Worm (Caenorhabditis elegans) whole organism, L4 larva: ENCODE measurements around the gene srt-68.

Experiments used
- D1046.2 ChIP-seq: fragments of 200-800 bp; sonication (Bioruptor generic); IDR thresholded peaks from 2 replicates; pipeline ENCODE4 v1.3.6; 2022; ENCODE audit warnings: missing genetic modification characterization, missing compliant biosample characterization
- F44E2.7 ChIP-seq: fragments of 200-800 bp; sonication (Bioruptor generic); IDR thresholded peaks from 2 replicates; pipeline ENCODE4 v2.1.2; 2022; ENCODE audit warnings: missing genetic modification characterization, missing compliant biosample characterization
- F49E8.2 ChIP-seq: sonication (generic microtip); optimal IDR thresholded peaks from 2 replicates; lab custom pipeline; 2016; ENCODE audit warnings: missing compliant biosample characterization, mild to moderate bottlenecking, missing genetic modification characterization, borderline replicate concordance
- T26A8.4 ChIP-seq: fragments of 200-800 bp; sonication (Bioruptor generic); IDR thresholded peaks from 2 replicates; pipeline ENCODE4 v1.3.6; 2022; ENCODE audit warnings: missing genetic modification characterization, missing compliant biosample characterization
- Y5F2A.4 ChIP-seq: fragments of 200-800 bp; sonication (Bioruptor generic); optimal IDR thresholded peaks from 2 replicates; lab custom pipeline; 2018; ENCODE audit warnings: mild to moderate bottlenecking, missing genetic modification characterization, missing compliant biosample characterization
- Y75B8A.6 ChIP-seq: fragments of 200-800 bp; sonication (Bioruptor generic); IDR thresholded peaks from 2 replicates; pipeline ENCODE4 v1.3.6; 2022; ENCODE audit warnings: missing genetic modification reagents, missing genetic modification characterization, missing compliant biosample characterization
- ZK546.5 ChIP-seq, 2 experiments: sonication (generic microtip); optimal IDR thresholded peaks; 2 replicates each; lab custom pipeline; 2017; ENCODE audit warnings: missing biosample characterization in 2 of 2, missing genetic modification characterization in 2 of 2
- aha-1 ChIP-seq: fragments of 150-350 bp; peaks from one replicate; lab custom pipeline; 2014; ENCODE audit warnings: missing biosample characterization, missing genetic modification characterization
- attf-4 ChIP-seq: sonication (generic microtip); optimal IDR thresholded peaks from 3 replicates; lab custom pipeline; 2017; ENCODE audit warnings: missing biosample characterization, missing genetic modification characterization
- ceh-20 ChIP-seq: fragments of 200-800 bp; sonication (Bioruptor generic); IDR thresholded peaks from 2 replicates; pipeline ENCODE4 v1.3.6; 2022; ENCODE audit warnings: missing genetic modification reagents, missing genetic modification characterization, missing compliant biosample characterization
- ceh-28 ChIP-seq: fragments of 150-350 bp; optimal IDR thresholded peaks from 2 replicates; lab custom pipeline; 2014; ENCODE audit warnings: missing biosample characterization, missing genetic modification reagents, missing genetic modification characterization
- ceh-32 ChIP-seq: sonication (generic microtip); optimal IDR thresholded peaks from 2 replicates; lab custom pipeline; 2016; ENCODE audit warnings: mild to moderate bottlenecking, missing genetic modification characterization, missing compliant biosample characterization; ENCODE audit not compliant: poor library complexity
- ctbp-1 ChIP-seq: fragments of 200-800 bp; sonication (Bioruptor generic); IDR thresholded peaks from 2 replicates; pipeline ENCODE4 v1.3.6; 2022; ENCODE audit warnings: missing genetic modification reagents, missing genetic modification characterization, missing compliant biosample characterization
- daf-16 ChIP-seq, 3 experiments: sonication (generic microtip); optimal IDR thresholded peaks; 2 replicates each; lab custom pipeline; 2016 to 2017; ENCODE audit warnings: missing genetic modification characterization in 3 of 3, missing genetic modification reagents in 3 of 3, mild to moderate bottlenecking in 2 of 3, missing compliant biosample characterization in 2 of 3, missing biosample characterization in 1 of 3, moderate library complexity in 1 of 3
- dmd-6 ChIP-seq: fragments of 200-800 bp; sonication (Bioruptor generic); IDR thresholded peaks from 2 replicates; pipeline ENCODE4 v1.3.6; 2022; ENCODE audit warnings: missing genetic modification reagents, missing genetic modification characterization, missing compliant biosample characterization
- dmd-8 ChIP-seq: fragments of 200-800 bp; sonication (Bioruptor generic); IDR thresholded peaks from 2 replicates; pipeline ENCODE4 v1.3.6; 2022; ENCODE audit warnings: missing genetic modification characterization, missing compliant biosample characterization
- dpl-1 ChIP-seq: fragments of 150-350 bp; optimal IDR thresholded peaks from 2 replicates; lab custom pipeline; 2014; ENCODE audit warnings: missing biosample characterization, missing genetic modification reagents, missing genetic modification characterization
- fkh-10 ChIP-seq: fragments of 150-350 bp; optimal IDR thresholded peaks from 2 replicates; lab custom pipeline; 2014; ENCODE audit warnings: missing biosample characterization, missing genetic modification reagents, missing genetic modification characterization
- hlh-30 ChIP-seq: sonication (generic microtip); optimal IDR thresholded peaks from 2 replicates; lab custom pipeline; 2017; ENCODE audit warnings: antibody characterized with exemption, mild to moderate bottlenecking, missing genetic modification characterization, missing compliant biosample characterization; ENCODE audit not compliant: insufficient read depth
- hmg-1.1 ChIP-seq: fragments of 200-800 bp; sonication (Bioruptor generic); IDR thresholded peaks from 2 replicates; pipeline ENCODE4 v1.3.6; 2022; ENCODE audit warnings: missing genetic modification reagents, missing genetic modification characterization, missing compliant biosample characterization
- lin-15B ChIP-seq: fragments of 150-350 bp; sonication (generic microtip); optimal IDR thresholded peaks from 3 replicates; lab custom pipeline; 2014; ENCODE audit warnings: missing biosample characterization, missing genetic modification characterization
- lin-38 ChIP-seq: fragments of 200-800 bp; sonication (Bioruptor generic); IDR thresholded peaks from 2 replicates; pipeline ENCODE4 v1.3.6; 2022; ENCODE audit warnings: missing genetic modification reagents, missing genetic modification characterization, missing compliant biosample characterization
- lin-39 ChIP-seq: fragments of 150-350 bp; optimal IDR thresholded peaks from 2 replicates; lab custom pipeline; 2014; ENCODE audit warnings: missing biosample characterization, missing genetic modification reagents, missing genetic modification characterization
- lsy-2 ChIP-seq, 2 experiments: fragments of 150-350 bp in 1 of 2; sonication (generic microtip) in 1 of 2; optimal IDR thresholded peaks; 2 replicates each; lab custom pipeline; 2014 to 2017; ENCODE audit warnings: missing biosample characterization in 2 of 2, missing genetic modification characterization in 2 of 2
- madf-5 ChIP-seq, 2 experiments: fragments of 200-800 bp; sonication (Bioruptor generic); IDR thresholded peaks; 2 replicates each; pipeline ENCODE4 v1.3.6; 2022; ENCODE audit warnings: missing compliant biosample characterization in 2 of 2, missing genetic modification characterization in 2 of 2
- mdl-1 ChIP-seq, 2 experiments: fragments of 150-350 bp in 1 of 2; sonication (generic microtip) in 1 of 2; optimal IDR thresholded peaks; 2 replicates each; lab custom pipeline; 2014 to 2017; ENCODE audit warnings: missing biosample characterization in 2 of 2, missing genetic modification characterization in 2 of 2
- mep-1 ChIP-seq: fragments of 150-350 bp; sonication (generic microtip); optimal IDR thresholded peaks from 3 replicates; lab custom pipeline; 2014; ENCODE audit warnings: missing biosample characterization, missing genetic modification characterization
- mxl-2 ChIP-seq: fragments of 200-800 bp; sonication (Bioruptor generic); conservative IDR thresholded peaks from 2 replicates; pipeline ENCODE4 v1.3.6; 2022; ENCODE audit warnings: missing genetic modification reagents, missing genetic modification characterization, missing compliant biosample characterization
- nhr-11 ChIP-seq: fragments of 150-350 bp; optimal IDR thresholded peaks from 2 replicates; lab custom pipeline; 2014; ENCODE audit warnings: missing biosample characterization, missing genetic modification characterization
- nhr-237 ChIP-seq: sonication (generic microtip); optimal IDR thresholded peaks from 2 replicates; lab custom pipeline; 2017; ENCODE audit warnings: missing biosample characterization, missing genetic modification characterization
- nhr-28 ChIP-seq: fragments of 150-350 bp; optimal IDR thresholded peaks from 2 replicates; lab custom pipeline; 2014; ENCODE audit warnings: missing biosample characterization, missing genetic modification characterization
- nhr-6 ChIP-seq: fragments of 150-350 bp; optimal IDR thresholded peaks from 2 replicates; lab custom pipeline; 2014; ENCODE audit warnings: missing biosample characterization, missing genetic modification characterization
- nhr-77 ChIP-seq: fragments of 150-350 bp; optimal IDR thresholded peaks from 2 replicates; lab custom pipeline; 2014; ENCODE audit warnings: missing biosample characterization, missing genetic modification characterization
- pqm-1 ChIP-seq: sonication (generic microtip); optimal IDR thresholded peaks from 2 replicates; lab custom pipeline; 2017; ENCODE audit warnings: missing biosample characterization, missing genetic modification characterization
- rbr-2 ChIP-seq: sonication (generic microtip); optimal IDR thresholded peaks from 2 replicates; lab custom pipeline; 2016; ENCODE audit warnings: missing genotype, missing genetic modification characterization, missing compliant biosample characterization
- sdz-12 ChIP-seq: fragments of 200-800 bp; sonication (Bioruptor generic); optimal IDR thresholded peaks from 2 replicates; lab custom pipeline; 2018; ENCODE audit warnings: mild to moderate bottlenecking, missing genetic modification characterization, missing compliant biosample characterization
- snpc-4 ChIP-seq: fragments of 150-350 bp; optimal IDR thresholded peaks from 2 replicates; lab custom pipeline; 2014; ENCODE audit warnings: missing biosample characterization, missing genetic modification characterization
- spr-1 ChIP-seq: sonication (generic microtip); optimal IDR thresholded peaks from 2 replicates; lab custom pipeline; 2016; ENCODE audit warnings: mild to moderate bottlenecking, missing genetic modification characterization, missing compliant biosample characterization
- spr-3 ChIP-seq: fragments of 200-800 bp; sonication (Bioruptor generic); optimal IDR thresholded peaks from 2 replicates; lab custom pipeline; 2018; ENCODE audit warnings: mild to moderate bottlenecking, missing genetic modification characterization, missing compliant biosample characterization
- unc-62 ChIP-seq, 3 experiments: fragments of 150-350 bp in 1 of 3; sonication (generic microtip); optimal IDR thresholded peaks in 2 of 3; peaks in 1 of 3; 1 replicate in 1 of 3; 2 replicates in 2 of 3; lab custom pipeline; 2014 to 2017; ENCODE audit warnings: missing biosample characterization in 3 of 3, missing genetic modification characterization in 3 of 3, missing genetic modification reagents in 3 of 3, missing genotype in 1 of 3
- zag-1 ChIP-seq: fragments of 150-350 bp; optimal IDR thresholded peaks from 2 replicates; lab custom pipeline; 2014; ENCODE audit warnings: missing biosample characterization, missing genetic modification characterization
- zfp-2 ChIP-seq: sonication (generic microtip); optimal IDR thresholded peaks from 2 replicates; lab custom pipeline; 2016; ENCODE audit warnings: mild to moderate bottlenecking, missing genetic modification characterization, missing compliant biosample characterization
- zip-11 ChIP-seq: fragments of 200-800 bp; sonication (Bioruptor generic); IDR thresholded peaks from 2 replicates; pipeline ENCODE4 v1.3.6; 2022; ENCODE audit warnings: missing genetic modification characterization, missing compliant biosample characterization

Gene srt-68

DNA sequence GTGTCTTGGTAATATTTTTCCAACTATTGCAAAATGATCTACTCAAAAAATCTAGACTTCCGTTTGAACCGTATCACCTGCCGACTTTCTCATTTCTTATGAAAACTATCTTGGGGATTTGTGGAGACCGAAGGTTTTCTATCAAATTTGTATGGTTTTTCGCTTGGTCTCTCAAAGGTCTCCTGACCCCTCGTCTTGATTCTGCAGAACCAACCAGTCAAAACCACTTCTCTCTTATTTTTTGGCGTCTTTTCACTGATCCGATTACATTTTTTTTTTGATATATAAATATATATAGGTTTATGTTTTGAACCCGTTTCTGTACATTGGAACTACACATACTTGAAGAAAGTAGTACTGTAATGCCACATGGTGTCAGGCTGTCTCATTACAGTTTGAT is 26.3 kb downstream of the srt-68 start:
- TF ChIP-seq ceh-20 (GFP tag; lab: Robert Waterston, UW), result no peak
- TF ChIP-seq T26A8.4 (GFP tag; lab: Robert Waterston, UW), result no peak
- peak in 1 of 2 experiments; percentile 3 for TF ChIP-seq mdl-1 (tag; optimal IDR thresholded peaks at IDR 0.05; lab: Kevin White, UChicago)
- TF ChIP-seq, all 104 proteins: peak for 1

DNA sequence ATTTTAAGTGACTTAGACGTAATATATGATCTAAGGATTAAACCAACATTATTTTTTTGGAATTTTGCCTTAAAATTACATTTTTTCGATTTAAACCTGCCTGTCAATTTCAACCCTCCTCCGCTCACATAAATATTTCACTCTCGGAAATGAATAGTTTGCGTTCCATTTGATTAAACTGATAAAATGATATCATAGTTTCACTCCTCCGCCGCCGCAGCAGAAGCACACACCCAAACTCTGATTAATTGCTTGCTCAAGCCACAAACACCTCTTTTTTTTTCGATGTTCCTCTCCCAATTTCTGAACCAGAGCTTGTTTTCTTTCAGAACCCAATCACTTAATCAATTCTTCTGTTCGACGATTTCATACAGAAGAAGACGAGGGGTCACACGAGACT is 28.9 kb downstream of the srt-68 start, which contains the start of gene Y49G5B.1:
Gene Y49G5B.1, plus strand, starts transcription at position 324 of the 400 bp plus-strand sequence.
- TF ChIP-seq nhr-77 (tag; lab: Kevin White, UChicago), result no peak
- TF ChIP-seq spr-3, result no peak
- peak; percentile 49 for TF ChIP-seq dmd-6 (GFP tag; lab: Robert Waterston, UW)
- TF ChIP-seq F49E8.2 (tag; lab: Kevin White, UChicago), result no peak
- TF ChIP-seq aha-1 (tag; lab: Kevin White, UChicago), result peak; percentile 87
- no peak for TF ChIP-seq Y75B8A.6
- no peak for TF ChIP-seq ctbp-1
- peak; percentile 6 for TF ChIP-seq pqm-1
- no peak for TF ChIP-seq nhr-237 (tag; lab: Kevin White, UChicago)
- no peak for TF ChIP-seq attf-4 (tag; lab: Kevin White, UChicago)
- no peak for TF ChIP-seq nhr-11 (tag; lab: Kevin White, UChicago)
- peak; percentile 6 for TF ChIP-seq nhr-28 (tag; lab: Kevin White, UChicago)
- no peak for TF ChIP-seq lin-39
- TF ChIP-seq mxl-2, result no peak
- no peak for TF ChIP-seq ceh-32
- TF ChIP-seq ceh-28 (tag; lab: Kevin White, UChicago), result no peak
- TF ChIP-seq, all 104 proteins: peak for 4

DNA sequence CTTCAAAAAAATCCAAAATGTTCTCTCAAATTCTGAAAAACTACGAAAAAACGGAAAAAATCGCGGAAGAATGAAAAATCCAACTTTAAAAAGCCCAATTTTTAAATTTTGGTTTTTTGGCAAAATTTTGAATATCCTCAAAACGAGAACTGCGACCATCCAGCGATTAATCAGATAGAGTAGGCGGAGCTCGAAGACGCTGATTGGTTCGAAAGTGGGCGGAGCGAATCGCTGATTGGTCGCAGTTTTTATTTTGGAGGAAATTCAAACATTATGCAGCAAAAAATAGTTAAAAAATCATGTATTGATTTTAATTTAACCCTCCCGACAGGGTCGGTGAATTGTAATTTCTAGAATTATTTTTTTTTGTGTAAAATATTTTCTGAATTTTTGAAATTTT is 38.2 kb downstream of the srt-68 start:
- TF ChIP-seq fkh-10, result no peak
- no peak for TF ChIP-seq F49E8.2 (tag; lab: Kevin White, UChicago)
- TF ChIP-seq snpc-4, result no peak
- no peak for TF ChIP-seq dmd-8 (GFP tag; lab: Robert Waterston, UW)
- TF ChIP-seq madf-5 (GFP tag; IDR thresholded peaks at IDR 0.05; lab: Robert Waterston, UW), result no peak
- no peak for TF ChIP-seq ZK546.5 (tag; optimal IDR thresholded peaks at IDR 0.05; lab: Kevin White, UChicago)
- no peak for TF ChIP-seq sdz-12 (GFP tag; lab: Kevin White, UChicago)

DNA sequence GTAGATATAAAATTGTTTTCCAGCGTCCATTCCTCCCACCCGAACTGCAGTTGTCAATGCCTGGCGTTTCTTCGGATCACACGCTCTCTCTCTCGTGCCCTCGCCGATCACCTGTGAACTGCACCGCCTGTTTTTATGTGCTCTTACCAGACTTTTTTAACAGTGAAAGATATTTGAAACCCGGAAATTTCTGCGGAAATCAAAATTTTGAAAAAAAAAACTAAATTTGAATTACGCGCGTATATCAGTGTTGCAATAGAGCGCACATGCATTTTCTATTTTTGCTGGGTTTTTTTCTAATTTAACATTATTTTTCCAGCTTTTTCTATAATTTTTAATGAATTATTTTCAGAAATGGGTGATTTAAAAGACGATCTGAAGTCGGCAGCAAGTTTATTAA is 47.8 kb downstream of the srt-68 start, which contains the start of gene ttc-37:
Gene ttc-37, plus strand, starts transcription at position 349 of the 400 bp plus-strand sequence.
- TF ChIP-seq mep-1 (tag; lab: Kevin White, UChicago) (peak; percentile 14), Y5F2A.4 (GFP tag; lab: Kevin White, UChicago) (no peak), ceh-20 (GFP tag; lab: Robert Waterston, UW) (no peak), F44E2.7 (GFP tag; lab: Robert Waterston, UW) (no peak), nhr-6 (peak; percentile 3), nhr-28 (tag; lab: Kevin White, UChicago) (peak; percentile 25), dmd-6 (GFP tag; lab: Robert Waterston, UW) (no peak), daf-16 (GFP tag; optimal IDR thresholded peaks at IDR 0.05; lab: Kevin White, UChicago) (peak in 1 of 2 experiments; percentile 79), daf-16 (tag; optimal IDR thresholded peaks at IDR 0.05; lab: Kevin White, UChicago) (no peak), zfp-2 (tag; lab: Kevin White, UChicago) (no peak), rbr-2 (tag; lab: Kevin White, UChicago) (peak; percentile 6), T26A8.4 (GFP tag; lab: Robert Waterston, UW) (no peak), hlh-30 (peak; percentile 36), unc-62 (GFP tag; optimal IDR thresholded peaks at IDR 0.05 in 1 of 2; lab: Kevin White, UChicago) (no peak), unc-62 (tag; optimal IDR thresholded peaks at IDR 0.05; lab: Kevin White, UChicago) (no peak), dpl-1 (GFP tag; lab: Kevin White, UChicago) (peak; percentile 95), hmg-1.1 (GFP tag; lab: Robert Waterston, UW) (peak; percentile 45; the same call in 1 of the 2 replicates), spr-1 (tag; lab: Kevin White, UChicago) (no peak), lin-38 (GFP tag; lab: Robert Waterston, UW) (peak; percentile 96), zag-1 (tag; lab: Kevin White, UChicago) (no peak), zip-11 (GFP tag; lab: Robert Waterston, UW) (no peak), D1046.2 (GFP tag; lab: Robert Waterston, UW) (no peak), lin-15B (no peak), lsy-2 (tag; optimal IDR thresholded peaks at IDR 0.05; lab: Kevin White, UChicago) (peak in 1 of 2 experiments; percentile 71), aha-1 (tag; lab: Kevin White, UChicago) (peak; percentile 88), nhr-77 (tag; lab: Kevin White, UChicago) (peak; percentile 2)
